Worm (Caenorhabditis elegans) whole organism, midembryonic: Measurements from ENCODE around the gene E02H9.6.

Source experiments
- T22C8.4 ChIP-seq: fragments of 200-800 bp; sonication (Bioruptor generic); IDR thresholded peaks from 2 replicates; pipeline ENCODE4 v1.3.6; 2022; ENCODE audit warnings: missing genetic modification characterization, missing compliant biosample characterization
- flt-1 ChIP-seq: fragments of 200-800 bp; sonication (Bioruptor generic); IDR thresholded peaks from 2 replicates; pipeline ENCODE4 v1.3.6; 2022; ENCODE audit warnings: missing genetic modification characterization, missing compliant biosample characterization
- ref-1 ChIP-seq: fragments of 200-800 bp; sonication (Bioruptor generic); conservative IDR thresholded peaks from 2 replicates; pipeline ENCODE4 v1.3.6; 2022; ENCODE audit warnings: missing genetic modification reagents, missing genetic modification characterization, missing compliant biosample characterization
- ztf-29 ChIP-seq: fragments of 200-800 bp; sonication (Bioruptor generic); IDR thresholded peaks from 2 replicates; pipeline ENCODE4 v1.3.6; 2022; ENCODE audit warnings: missing genetic modification reagents, missing genetic modification characterization, missing compliant biosample characterization

ce11 chrIII:2391704-2392103, 44.2 kb upstream of the E02H9.6 start:
- TF ChIP-seq T22C8.4 (GFP tag; lab: Robert Waterston, UW) (no peak), ref-1 (no peak), ztf-29 (GFP tag; lab: Robert Waterston, UW) (no peak), flt-1 (no peak)
